Worm (Caenorhabditis elegans) whole organism, early embryonic: ENCODE measurements around the gene H10D18.5.

Experiments used
- aly-1 ChIP-seq: sonication (generic microtip); optimal IDR thresholded peaks from 2 replicates; lab custom pipeline; 2016; ENCODE audit warnings: missing genetic modification characterization, missing compliant biosample characterization
- ama-1 ChIP-seq: fragments of 150-350 bp; optimal IDR thresholded peaks from 2 replicates; lab custom pipeline; 2014
- ceh-13 ChIP-seq: fragments of 200-800 bp; sonication (Bioruptor generic); optimal IDR thresholded peaks from 2 replicates; lab custom pipeline; 2018; ENCODE audit warnings: mild to moderate bottlenecking, missing genetic modification characterization, missing compliant biosample characterization
- ets-7 ChIP-seq: sonication (generic microtip); optimal IDR thresholded peaks from 2 replicates; lab custom pipeline; 2016; ENCODE audit warnings: missing genotype, missing genetic modification characterization, missing compliant biosample characterization
- flt-1 ChIP-seq: fragments of 200-800 bp; sonication (Bioruptor generic); IDR thresholded peaks from 2 replicates; pipeline ENCODE4 v1.3.6; 2022; ENCODE audit warnings: missing genetic modification characterization, missing compliant biosample characterization
- tra-4 ChIP-seq: sonication (generic microtip); optimal IDR thresholded peaks from 2 replicates; lab custom pipeline; 2017; ENCODE audit warnings: missing genetic modification characterization, missing compliant biosample characterization

- TF ChIP-seq aly-1 (tag; lab: Kevin White, UChicago) (no peak), ama-1 (lab: Kevin White, UChicago) (no peak), tra-4 (no peak), flt-1 (no peak), ceh-13 (GFP tag; lab: Kevin White, UChicago) (no peak), ets-7 (tag; lab: Kevin White, UChicago) (no peak)
Observed at ce11 chrV:3771437-3772256, 59.9 kb downstream of the H10D18.5 start, which contains the start of the genes R08E5.1 and rips-1.
